Fruit fly (Drosophila melanogaster) whole organism, embryonic: ENCODE data around the gene Slimp.

Experiments
- Atf6 ChIP-seq: fragments of 200-800 bp; sonication (Bioruptor generic); IDR thresholded peaks from 2 replicates; pipeline ENCODE4 v1.3.6; 2022; ENCODE audit warnings: missing biosample characterization, missing genetic modification characterization
- Bteb2 ChIP-seq: fragments of 200-800 bp; sonication (Bioruptor generic); optimal IDR thresholded peaks from 2 replicates; lab custom pipeline; 2016; ENCODE audit warnings: missing biosample characterization, missing genetic modification characterization
- CG10209 ChIP-seq: fragments of 200-800 bp; sonication (Bioruptor generic); optimal IDR thresholded peaks from 3 replicates; lab custom pipeline; 2017; ENCODE audit warnings: missing biosample characterization, mild to moderate bottlenecking, missing genetic modification characterization, missing genetic modification reagents
- CG10274 ChIP-seq: fragments of 200-800 bp; sonication (Bioruptor generic); optimal IDR thresholded peaks from 3 replicates; lab custom pipeline; 2017; ENCODE audit warnings: missing biosample characterization, mild to moderate bottlenecking, missing genetic modification characterization
- CG11085 ChIP-seq: fragments of 200-800 bp; sonication (Bioruptor generic); IDR thresholded peaks from 2 replicates; pipeline ENCODE4 v1.3.6; 2022; ENCODE audit warnings: missing biosample characterization, missing genetic modification characterization
- CG11695 ChIP-seq: fragments of 200-800 bp; sonication (Bioruptor generic); IDR thresholded peaks from 3 replicates; pipeline ENCODE4 v1.3.6; 2022; ENCODE audit warnings: missing biosample characterization, missing genetic modification characterization
- CG15011 ChIP-seq: fragments of 200-800 bp; sonication (Bioruptor generic); optimal IDR thresholded peaks from 3 replicates; lab custom pipeline; 2018; ENCODE audit warnings: missing biosample characterization, mild to moderate bottlenecking, missing genetic modification characterization
- CG15269 ChIP-seq: fragments of 200-800 bp; sonication (Bioruptor generic); optimal IDR thresholded peaks from 2 replicates; lab custom pipeline; 2018; ENCODE audit warnings: missing biosample characterization, mild to moderate bottlenecking, missing genetic modification characterization, moderate library complexity
- CG15514 ChIP-seq: fragments of 200-800 bp; sonication (Bioruptor generic); optimal IDR thresholded peaks from 3 replicates; lab custom pipeline; 2017; ENCODE audit warnings: missing biosample characterization, missing genetic modification characterization, mild to moderate bottlenecking, moderate library complexity, missing genetic modification reagents
- CG16863 ChIP-seq: fragments of 200-800 bp; sonication (Bioruptor generic); optimal IDR thresholded peaks from 3 replicates; lab custom pipeline; 2016; ENCODE audit warnings: missing biosample characterization, missing genetic modification characterization
- CG17186 ChIP-seq: fragments of 200-800 bp; sonication (Bioruptor generic); optimal IDR thresholded peaks from 3 replicates; lab custom pipeline; 2017; ENCODE audit warnings: missing biosample characterization, missing genetic modification reagents, missing genetic modification characterization
- CG17359 ChIP-seq: fragments of 200-800 bp; sonication (Bioruptor generic); optimal IDR thresholded peaks from 3 replicates; lab custom pipeline; 2018; ENCODE audit warnings: missing biosample characterization, mild to moderate bottlenecking, missing genetic modification characterization, moderate library complexity
- CG17912 ChIP-seq: fragments of 200-800 bp; sonication (Bioruptor generic); optimal IDR thresholded peaks from 2 replicates; lab custom pipeline; 2018; ENCODE audit warnings: missing biosample characterization, mild to moderate bottlenecking, missing genetic modification characterization
- CG18599 ChIP-seq: fragments of 200-800 bp; sonication (Bioruptor generic); optimal IDR thresholded peaks from 3 replicates; lab custom pipeline; 2017; ENCODE audit warnings: missing biosample characterization, missing genetic modification characterization, mild to moderate bottlenecking, moderate library complexity, missing genetic modification reagents
- CG3407 ChIP-seq: fragments of 200-800 bp; sonication (Bioruptor generic); optimal IDR thresholded peaks from 2 replicates; lab custom pipeline; 2018; ENCODE audit warnings: missing biosample characterization, mild to moderate bottlenecking, missing genetic modification characterization
- CG3847 ChIP-seq: fragments of 200-800 bp; sonication (Bioruptor generic); IDR thresholded peaks from 2 replicates; pipeline ENCODE4 v1.3.6; 2022; ENCODE audit warnings: missing biosample characterization, missing genetic modification characterization
- CG6791 ChIP-seq: fragments of 200-800 bp; sonication (Bioruptor generic); IDR thresholded peaks from 3 replicates; pipeline ENCODE4 v1.3.6; 2022; ENCODE audit warnings: missing biosample characterization, missing genetic modification characterization; ENCODE audit not compliant: partially characterized antibody
- CG6813 ChIP-seq: fragments of 200-800 bp; sonication (Bioruptor generic); optimal IDR thresholded peaks from 2 replicates; lab custom pipeline; 2017; ENCODE audit warnings: missing biosample characterization, missing genetic modification characterization, mild to moderate bottlenecking, moderate library complexity, missing genetic modification reagents
- CG7556 ChIP-seq: fragments of 200-800 bp; sonication (Bioruptor generic); optimal IDR thresholded peaks from 2 replicates; lab custom pipeline; 2017; ENCODE audit warnings: missing biosample characterization, mild to moderate bottlenecking, missing genetic modification characterization
- CG7928 ChIP-seq: fragments of 200-800 bp; sonication (Bioruptor generic); optimal IDR thresholded peaks from 2 replicates; lab custom pipeline; 2017; ENCODE audit warnings: missing biosample characterization, mild to moderate bottlenecking, missing genetic modification characterization
- CG8281 ChIP-seq: fragments of 200-800 bp; sonication (Bioruptor generic); optimal IDR thresholded peaks from 2 replicates; lab custom pipeline; 2018; ENCODE audit warnings: missing biosample characterization, mild to moderate bottlenecking, missing genetic modification characterization, moderate library complexity
- CG9215 ChIP-seq: fragments of 200-800 bp; sonication (Bioruptor generic); IDR thresholded peaks from 2 replicates; pipeline ENCODE4 v1.3.6; 2022; ENCODE audit warnings: missing biosample characterization, missing genetic modification characterization
- CoRest ChIP-seq: fragments of 200-800 bp; sonication (Bioruptor generic); optimal IDR thresholded peaks from 3 replicates; lab custom pipeline; 2018; ENCODE audit warnings: missing biosample characterization, mild to moderate bottlenecking, missing genetic modification characterization, moderate library complexity
- D19A ChIP-seq: fragments of 200-800 bp; optimal IDR thresholded peaks from 3 replicates; lab custom pipeline; 2019; ENCODE audit warnings: missing biosample characterization, mild to moderate bottlenecking, missing genetic modification characterization, moderate library complexity
- ERR ChIP-seq: fragments of 200-800 bp; sonication (Bioruptor generic); optimal IDR thresholded peaks from 2 replicates; lab custom pipeline; 2016; ENCODE audit warnings: missing biosample characterization, missing genetic modification characterization
- HHEX ChIP-seq: fragments of 200-800 bp; sonication (Bioruptor generic); optimal IDR thresholded peaks from 3 replicates; lab custom pipeline; 2017; ENCODE audit warnings: missing biosample characterization, mild to moderate bottlenecking, missing genetic modification characterization, missing genetic modification reagents
- HLHmδ ChIP-seq: fragments of 200-800 bp; sonication (Bioruptor generic); optimal IDR thresholded peaks from 2 replicates; lab custom pipeline; 2018; ENCODE audit warnings: missing biosample characterization, mild to moderate bottlenecking, missing genetic modification characterization, moderate library complexity
- Hr51 ChIP-seq, 2 experiments: fragments of 200-800 bp; sonication (Bioruptor generic); optimal IDR thresholded peaks; 2 replicates in 1 of 2; 3 replicates in 1 of 2; lab custom pipeline; 2016 to 2018; ENCODE audit warnings: missing biosample characterization in 2 of 2, missing genetic modification characterization in 2 of 2, mild to moderate bottlenecking in 1 of 2, moderate library complexity in 1 of 2
- Lhr ChIP-seq: fragments of 200-800 bp; sonication (Bioruptor generic); optimal IDR thresholded peaks from 3 replicates; lab custom pipeline; 2017; ENCODE audit warnings: mild to moderate bottlenecking, missing biosample characterization, missing genetic modification reagents, missing genetic modification characterization
- NC2β ChIP-seq: fragments of 200-800 bp; sonication (Bioruptor generic); optimal IDR thresholded peaks from 2 replicates; lab custom pipeline; 2016; ENCODE audit warnings: missing biosample characterization, missing genetic modification characterization
- Oaz ChIP-seq: fragments of 200-800 bp; sonication (Bioruptor generic); IDR thresholded peaks from 2 replicates; pipeline ENCODE4 v1.3.6; 2022; ENCODE audit warnings: missing biosample characterization, missing genetic modification characterization
- Ravus ChIP-seq: fragments of 200-800 bp; sonication (Bioruptor generic); IDR thresholded peaks from 2 replicates; pipeline ENCODE4 v1.3.6; 2022; ENCODE audit warnings: missing biosample characterization, missing genetic modification characterization
- Trl ChIP-seq, 3 experiments: fragments of >200 bp in 2 of 3; fragments of 200-800 bp in 1 of 3; sonication (Bioruptor generic) in 1 of 3; optimal IDR thresholded peaks; 2 replicates in 1 of 3; 3 replicates in 2 of 3; lab custom pipeline; 2016 to 2017; ENCODE audit warnings: missing biosample characterization in 1 of 3, missing genetic modification characterization in 1 of 3
- exex ChIP-seq: fragments of 200-800 bp; sonication (Bioruptor generic); optimal IDR thresholded peaks from 4 replicates; lab custom pipeline; 2018; ENCODE audit warnings: missing biosample characterization, mild to moderate bottlenecking, missing genetic modification characterization, moderate library complexity
- gfzf ChIP-seq: fragments of 200-800 bp; sonication (Bioruptor generic); optimal IDR thresholded peaks from 2 replicates; lab custom pipeline; 2016; ENCODE audit warnings: missing biosample characterization, mild to moderate bottlenecking, missing genetic modification characterization, moderate library complexity
- gsb-n ChIP-seq: fragments of 200-800 bp; sonication (Bioruptor generic); optimal IDR thresholded peaks from 3 replicates; lab custom pipeline; 2018; ENCODE audit warnings: missing biosample characterization, mild to moderate bottlenecking, missing genetic modification characterization
- hkb ChIP-seq, 2 experiments: fragments of 200-800 bp in 1 of 2; fragments of >200 bp in 1 of 2; sonication (Bioruptor generic) in 1 of 2; IDR thresholded peaks in 1 of 2; optimal IDR thresholded peaks in 1 of 2; 2 replicates each; pipeline versions ENCODE4 v1.3.6 to Lab custom; 2017 to 2022; ENCODE audit warnings: missing biosample characterization in 1 of 2, missing genetic modification characterization in 1 of 2
- lmd ChIP-seq: fragments of 200-800 bp; sonication (Bioruptor generic); IDR thresholded peaks from 2 replicates; pipeline ENCODE4 v1.3.6; 2022; ENCODE audit warnings: missing biosample characterization, missing genetic modification characterization
- lola ChIP-seq, 3 experiments: fragments of >200 bp in 2 of 3; fragments of 200-800 bp in 1 of 3; sonication (Bioruptor generic) in 1 of 3; optimal IDR thresholded peaks; 2 replicates each; lab custom pipeline; 2017 to 2019; ENCODE audit warnings: missing biosample characterization in 3 of 3, missing genetic modification characterization in 3 of 3, mild to moderate bottlenecking in 1 of 3, moderate library complexity in 1 of 3
- oc ChIP-seq: fragments of 200-800 bp; sonication (Bioruptor generic); optimal IDR thresholded peaks from 2 replicates; lab custom pipeline; 2018; ENCODE audit warnings: missing biosample characterization, mild to moderate bottlenecking, missing genetic modification characterization, moderate library complexity
- pan ChIP-seq, 4 experiments: fragments of >200 bp in 3 of 4; fragments of 200-800 bp in 1 of 4; sonication (Bioruptor generic) in 1 of 4; optimal IDR thresholded peaks in 3 of 4; IDR thresholded peaks in 1 of 4; 2 replicates each; pipeline versions ENCODE4 v1.3.6 to Lab custom; 2017 to 2022; ENCODE audit warnings: missing biosample characterization in 2 of 4, missing genetic modification characterization in 2 of 4, mixed read lengths in 1 of 4
- pb ChIP-seq: fragments of 200-800 bp; sonication (Bioruptor generic); optimal IDR thresholded peaks from 3 replicates; lab custom pipeline; 2016; ENCODE audit warnings: missing biosample characterization, missing genetic modification characterization
- peb ChIP-seq: fragments of 200-800 bp; sonication (Bioruptor generic); IDR thresholded peaks from 2 replicates; pipeline ENCODE4 v1.3.6; 2022; ENCODE audit warnings: missing biosample characterization, missing genetic modification characterization
- seq ChIP-seq: fragments of 200-800 bp; sonication (Bioruptor generic); IDR thresholded peaks from 2 replicates; pipeline ENCODE4 v1.3.6; 2022; ENCODE audit warnings: missing biosample characterization, missing genetic modification characterization
- tap ChIP-seq: fragments of 200-800 bp; optimal IDR thresholded peaks from 3 replicates; lab custom pipeline; 2019; ENCODE audit warnings: missing biosample characterization, mild to moderate bottlenecking, missing genetic modification characterization, moderate library complexity
- trh ChIP-seq: fragments of 200-800 bp; sonication (Bioruptor generic); optimal IDR thresholded peaks from 2 replicates; lab custom pipeline; 2016; ENCODE audit warnings: missing biosample characterization, missing genetic modification characterization
- zf30C ChIP-seq: fragments of 200-800 bp; sonication (Bioruptor generic); optimal IDR thresholded peaks from 3 replicates; lab custom pipeline; 2018; ENCODE audit warnings: missing biosample characterization, mild to moderate bottlenecking, missing genetic modification characterization

The Slimp gene

dm6 chr3R:24193373-24193879 lies 44.7 kb upstream of the Slimp start, which contains the start of the genes SMC6 and CG6204 (continued):
- TF ChIP-seq CG9215 (GFP tag; lab: Robert Waterston, UW): peak; percentile 95
- peak; percentile 81 for TF ChIP-seq peb (GFP tag; lab: Robert Waterston, UW)
- TF ChIP-seq oc (tag; lab: Kevin White, UChicago): peak; percentile 86
- TF ChIP-seq pb (GFP tag; lab: Kevin White, UChicago): peak; percentile 48
- peak; percentile 70 for TF ChIP-seq Lhr (GFP tag; lab: Kevin White, UChicago)
- TF ChIP-seq CG16863 (GFP tag; lab: Kevin White, UChicago): peak; percentile 74
- peak; percentile 51 for TF ChIP-seq CG17186 (GFP tag; lab: Kevin White, UChicago)
- TF ChIP-seq CG3407 (GFP tag; lab: Kevin White, UChicago): peak; percentile 81
- peak; percentile 77 for TF ChIP-seq exex
- peak; percentile 77 for TF ChIP-seq gfzf (GFP tag; lab: Kevin White, UChicago)
- peak; percentile 95 for TF ChIP-seq CG17359 (tag; lab: Kevin White, UChicago)
- TF ChIP-seq CG8281 (tag; lab: Kevin White, UChicago): peak; percentile 81
- peak; percentile 85 for TF ChIP-seq CG15514
- TF ChIP-seq Bteb2 (GFP tag; lab: Kevin White, UChicago): peak; percentile 90
- peak; percentile 90 for TF ChIP-seq D19A (tag; lab: Kevin White, UChicago)
- peak; percentile 86 for TF ChIP-seq CG11085
- peak; percentile 84 to 97 for TF ChIP-seq Hr51 (GFP tag; optimal IDR thresholded peaks at IDR 0.05; lab: Kevin White, UChicago)
- no peak for TF ChIP-seq hkb (optimal IDR thresholded peaks at IDR 0.05; lab: Kevin White, UChicago)
- TF ChIP-seq hkb (GFP tag; IDR thresholded peaks at IDR 0.05; lab: Robert Waterston, UW): peak; percentile 95
- TF ChIP-seq seq (GFP tag; lab: Robert Waterston, UW): peak; percentile 92
- no peak for TF ChIP-seq zf30C (GFP tag; lab: Kevin White, UChicago)
- TF ChIP-seq NC2β (GFP tag; lab: Kevin White, UChicago): peak; percentile 77
- peak; percentile 87 for TF ChIP-seq Oaz (GFP tag; lab: Robert Waterston, UW)
- TF ChIP-seq CG17912 (GFP tag; lab: Kevin White, UChicago): peak; percentile 82
- TF ChIP-seq CG6813: peak; percentile 81
- TF ChIP-seq CG7556 (GFP tag; lab: Kevin White, UChicago): peak; percentile 93
- TF ChIP-seq tap (tag; lab: Kevin White, UChicago): peak; percentile 95
- TF ChIP-seq CG15269 (tag; lab: Kevin White, UChicago): peak; percentile 96
- peak; percentile 66 for TF ChIP-seq CG7928 (GFP tag; lab: Kevin White, UChicago)
- peak; percentile 97 for TF ChIP-seq lmd
- peak; percentile 90 for TF ChIP-seq HHEX (GFP tag; lab: Kevin White, UChicago)
- no peak for TF ChIP-seq pan (optimal IDR thresholded peaks at IDR 0.05; lab: Kevin White, UChicago)
- peak in 1 of 2 experiments; percentile 96 for TF ChIP-seq pan (GFP tag; optimal IDR thresholded peaks at IDR 0.05 in 1 of 2, IDR thresholded peaks at IDR 0.05 in 1 of 2)
- TF ChIP-seq CoRest (tag; lab: Kevin White, UChicago): peak; percentile 98
- no peak for TF ChIP-seq CG6791 (GFP tag; lab: Robert Waterston, UW)
- no peak for TF ChIP-seq HLHmδ (GFP tag; lab: Kevin White, UChicago)
- peak; percentile 92 for TF ChIP-seq CG10209 (GFP tag; lab: Kevin White, UChicago)
- peak; percentile 94 for TF ChIP-seq Atf6 (GFP tag; lab: Robert Waterston, UW)
- TF ChIP-seq gsb-n (tag; lab: Kevin White, UChicago): peak; percentile 93
- TF ChIP-seq CG15011 (GFP tag; lab: Kevin White, UChicago): peak; percentile 88
- TF ChIP-seq CG3847: peak; percentile 96
- peak; percentile 95 for TF ChIP-seq CG11695 (GFP tag; lab: Robert Waterston, UW)
- peak in 1 of 3 experiments; percentile 90 for TF ChIP-seq lola (GFP tag; optimal IDR thresholded peaks at IDR 0.05; lab: Kevin White, UChicago)
- peak; percentile 75 for TF ChIP-seq CG10274
- peak; percentile 92 for TF ChIP-seq CG18599 (GFP tag; lab: Kevin White, UChicago)
- TF ChIP-seq trh (GFP tag; lab: Kevin White, UChicago): peak; percentile 78
- peak; percentile 90 for TF ChIP-seq Ravus
- TF ChIP-seq ERR (GFP tag; lab: Kevin White, UChicago): peak; percentile 64
- no peak for TF ChIP-seq Trl (optimal IDR thresholded peaks at IDR 0.05; lab: Kevin White, UChicago)
- TF ChIP-seq Trl (GFP tag; optimal IDR thresholded peaks at IDR 0.05; lab: Kevin White, UChicago): peak; percentile 79
